Worm (Caenorhabditis elegans) whole organism, young adult: ENCODE measurements around the gene F14F8.9.

Source experiments
- F10E7.11 ChIP-seq: sonication (generic microtip); optimal IDR thresholded peaks from 2 replicates; lab custom pipeline; 2017; ENCODE audit warnings: mild to moderate bottlenecking, missing genetic modification characterization, moderate library complexity, missing compliant biosample characterization
- K12H6.12 ChIP-seq: fragments of 200-800 bp; sonication (Bioruptor generic); optimal IDR thresholded peaks from 2 replicates; lab custom pipeline; 2018; ENCODE audit warnings: mild to moderate bottlenecking, missing genetic modification characterization, missing compliant biosample characterization
- ceh-58 ChIP-seq: fragments of 200-800 bp; sonication (Bioruptor generic); IDR thresholded peaks from 2 replicates; pipeline ENCODE4 v1.3.6; 2022; ENCODE audit warnings: missing genetic modification characterization, missing compliant biosample characterization
- ceh-79 ChIP-seq: sonication (generic microtip); optimal IDR thresholded peaks from 2 replicates; lab custom pipeline; 2017; ENCODE audit warnings: mild to moderate bottlenecking, missing genetic modification characterization, missing compliant biosample characterization
- nhr-27 ChIP-seq: fragments of 200-800 bp; sonication (Bioruptor generic); optimal IDR thresholded peaks from 2 replicates; lab custom pipeline; 2018; ENCODE audit warnings: mild to moderate bottlenecking, missing genetic modification characterization, moderate library complexity, missing compliant biosample characterization
- pbrm-1 ChIP-seq: fragments of 200-800 bp; sonication (Bioruptor generic); IDR thresholded peaks from 2 replicates; pipeline ENCODE4 v1.3.6; 2022; ENCODE audit warnings: missing genetic modification reagents, missing genetic modification characterization, missing compliant biosample characterization
- pha-4 ChIP-seq: fragments of 150-350 bp; sonication (generic microtip); optimal IDR thresholded peaks from 2 replicates; lab custom pipeline; 2014; ENCODE audit warnings: missing biosample characterization, missing genetic modification reagents, missing genetic modification characterization
- rec-8 ChIP-seq, 2 experiments: sonication (generic microtip); optimal IDR thresholded peaks; 2 replicates each; lab custom pipeline; 2016; ENCODE audit warnings: mild to moderate bottlenecking in 2 of 2, missing genetic modification characterization in 2 of 2, missing genetic modification reagents in 2 of 2, missing genotype in 2 of 2, missing biosample characterization in 1 of 2, missing compliant biosample characterization in 1 of 2, moderate library complexity in 1 of 2
- snpc-4 ChIP-seq, 5 experiments: fragments of 150-350 bp in 1 of 5; sonication (generic microtip) in 4 of 5; optimal IDR thresholded peaks; 2 replicates each; lab custom pipeline; 2014 to 2018; ENCODE audit warnings: missing genetic modification characterization in 5 of 5, missing biosample characterization in 3 of 5, antibody characterized with exemption in 2 of 5, mild to moderate bottlenecking in 2 of 5, missing compliant biosample characterization in 2 of 5, missing genotype in 2 of 5, moderate library complexity in 2 of 5, missing genetic modification reagents in 1 of 5
- unc-62 ChIP-seq: fragments of 150-350 bp; optimal IDR thresholded peaks from 2 replicates; lab custom pipeline; 2014; ENCODE audit warnings: missing biosample characterization, missing genetic modification reagents, missing genetic modification characterization

- TF ChIP-seq F10E7.11, result no peak
- no peak for TF ChIP-seq ceh-58
- no peak for TF ChIP-seq unc-62 (GFP tag; lab: Kevin White, UChicago)
- TF ChIP-seq pbrm-1 (GFP tag; lab: Robert Waterston, UW), result no peak
- TF ChIP-seq rec-8 (tag; optimal IDR thresholded peaks at IDR 0.05; lab: Kevin White, UChicago), result no peak
- TF ChIP-seq ceh-79 (tag; lab: Kevin White, UChicago), result no peak
- no peak for TF ChIP-seq K12H6.12
- TF ChIP-seq nhr-27, result no peak
- no peak for TF ChIP-seq pha-4 (tag; lab: Kevin White, UChicago)
- TF ChIP-seq snpc-4 (GFP tag; optimal IDR thresholded peaks at IDR 0.05; lab: Kevin White, UChicago), result no peak
- TF ChIP-seq snpc-4 (tag; optimal IDR thresholded peaks at IDR 0.05; lab: Kevin White, UChicago), result no peak
Measured at ce11 chrV:16646372-16646771, 22.0 kb downstream of the F14F8.9 start, which contains the start of gene W06G6.9.
